Worm (Caenorhabditis elegans) whole organism, midembryonic: ENCODE data around the gene T24A6.7.

Experiments
- T22C8.4 ChIP-seq: fragments of 200-800 bp; sonication (Bioruptor generic); IDR thresholded peaks from 2 replicates; pipeline ENCODE4 v1.3.6; 2022; ENCODE audit warnings: missing genetic modification characterization, missing compliant biosample characterization
- cog-1 ChIP-seq: sonication (generic microtip); optimal IDR thresholded peaks from 2 replicates; lab custom pipeline; 2016; ENCODE audit warnings: missing genetic modification characterization, missing compliant biosample characterization
- flt-1 ChIP-seq: fragments of 200-800 bp; sonication (Bioruptor generic); IDR thresholded peaks from 2 replicates; pipeline ENCODE4 v1.3.6; 2022; ENCODE audit warnings: missing genetic modification characterization, missing compliant biosample characterization
- klf-2 ChIP-seq: fragments of 200-800 bp; sonication (Bioruptor generic); conservative IDR thresholded peaks from 2 replicates; pipeline ENCODE4 v1.3.6; 2022; ENCODE audit warnings: missing genetic modification reagents, missing genetic modification characterization, missing compliant biosample characterization
- med-1 ChIP-seq: sonication (generic microtip); optimal IDR thresholded peaks from 2 replicates; lab custom pipeline; 2017; ENCODE audit warnings: missing genetic modification characterization, mild to moderate bottlenecking, missing compliant biosample characterization, antibody characterized with exemption, missing genetic modification reagents; ENCODE audit not compliant: insufficient read depth
- ref-1 ChIP-seq: fragments of 200-800 bp; sonication (Bioruptor generic); conservative IDR thresholded peaks from 2 replicates; pipeline ENCODE4 v1.3.6; 2022; ENCODE audit warnings: missing genetic modification reagents, missing genetic modification characterization, missing compliant biosample characterization
- tab-1 ChIP-seq: fragments of 200-800 bp; sonication (Bioruptor generic); IDR thresholded peaks from 2 replicates; pipeline ENCODE4 v1.3.6; 2022; ENCODE audit warnings: missing genetic modification characterization, missing compliant biosample characterization
- ztf-23 ChIP-seq: fragments of 200-800 bp; sonication (Bioruptor generic); IDR thresholded peaks from 2 replicates; pipeline ENCODE4 v1.3.6; 2022; ENCODE audit warnings: missing genetic modification reagents, missing genetic modification characterization, missing compliant biosample characterization
- ztf-29 ChIP-seq: fragments of 200-800 bp; sonication (Bioruptor generic); IDR thresholded peaks from 2 replicates; pipeline ENCODE4 v1.3.6; 2022; ENCODE audit warnings: missing genetic modification reagents, missing genetic modification characterization, missing compliant biosample characterization

The T24A6.7 gene

ce11 chrV:3530403-3530802, 5.3 kb downstream of the T24A6.7 start, which contains the start of gene srbc-66:
Gene srbc-66, plus strand, starts transcription at chrV:3530703.
- TF ChIP-seq flt-1 (GFP tag; lab: Robert Waterston, UW) (no peak), ref-1 (GFP tag; lab: Robert Waterston, UW) (no peak), T22C8.4 (GFP tag; lab: Robert Waterston, UW) (no peak), klf-2 (GFP tag; lab: Robert Waterston, UW) (no peak), med-1 (GFP tag; lab: Kevin White, UChicago) (no peak), ztf-29 (GFP tag; lab: Robert Waterston, UW) (no peak), tab-1 (GFP tag; lab: Robert Waterston, UW) (no peak), ztf-23 (GFP tag; lab: Robert Waterston, UW) (no peak)

ce11 chrV:3535260-3535659, 10.2 kb downstream of the T24A6.7 start, which contains the start of gene nhr-221:
Gene nhr-221, minus strand, starts transcription at chrV:3535360.
- no peak for TF ChIP-seq flt-1 (GFP tag; lab: Robert Waterston, UW)
- TF ChIP-seq ztf-23 (GFP tag; lab: Robert Waterston, UW) = no peak
- no peak for TF ChIP-seq ref-1 (GFP tag; lab: Robert Waterston, UW)
- no peak for TF ChIP-seq tab-1 (GFP tag; lab: Robert Waterston, UW)
- TF ChIP-seq cog-1 = no peak
- TF ChIP-seq ztf-29 (GFP tag; lab: Robert Waterston, UW) = no peak
- no peak for TF ChIP-seq med-1 (GFP tag; lab: Kevin White, UChicago)
- no peak for TF ChIP-seq klf-2 (GFP tag; lab: Robert Waterston, UW)
- no peak for TF ChIP-seq T22C8.4 (GFP tag; lab: Robert Waterston, UW)

ce11 chrV:3538307-3538706, 13.2 kb downstream of the T24A6.7 start, which contains the start of gene nhr-93:
Gene nhr-93, minus strand, starts transcription at chrV:3538407.
- TF ChIP-seq tab-1 (GFP tag; lab: Robert Waterston, UW) = no peak
- no peak for TF ChIP-seq klf-2 (GFP tag; lab: Robert Waterston, UW)
- no peak for TF ChIP-seq cog-1
- TF ChIP-seq T22C8.4 (GFP tag; lab: Robert Waterston, UW) = no peak
- TF ChIP-seq ztf-29 (GFP tag; lab: Robert Waterston, UW) = no peak
- TF ChIP-seq ref-1 (GFP tag; lab: Robert Waterston, UW) = no peak
- TF ChIP-seq flt-1 (GFP tag; lab: Robert Waterston, UW) = no peak
- no peak for TF ChIP-seq ztf-23 (GFP tag; lab: Robert Waterston, UW)
- no peak for TF ChIP-seq med-1 (GFP tag; lab: Kevin White, UChicago)

ce11 chrV:3541117-3541516, 16.0 kb downstream of the T24A6.7 start, which contains the start of gene srbc-67:
Gene srbc-67, minus strand, starts transcription at chrV:3541217.
- TF ChIP-seq tab-1 (GFP tag; lab: Robert Waterston, UW) (no peak), ref-1 (GFP tag; lab: Robert Waterston, UW) (no peak), med-1 (GFP tag; lab: Kevin White, UChicago) (no peak)

- TF ChIP-seq ref-1 (GFP tag; lab: Robert Waterston, UW) = no peak
These were observed 18.3 kb downstream of the T24A6.7 start, which contains the start of gene nhr-222 for ce11 chrV:3543344-3543743. Gene nhr-222, minus strand, starts transcription at chrV:3543444.

ce11 chrV:3546517-3546916, 21.4 kb downstream of the T24A6.7 start, which contains the start of gene srbc-68:
Gene srbc-68, minus strand, starts transcription at chrV:3546617.
- TF ChIP-seq med-1 (GFP tag; lab: Kevin White, UChicago) (no peak), cog-1 (no peak), ztf-29 (GFP tag; lab: Robert Waterston, UW) (no peak), flt-1 (GFP tag; lab: Robert Waterston, UW) (no peak), klf-2 (GFP tag; lab: Robert Waterston, UW) (no peak), ref-1 (GFP tag; lab: Robert Waterston, UW) (no peak), tab-1 (GFP tag; lab: Robert Waterston, UW) (no peak), T22C8.4 (GFP tag; lab: Robert Waterston, UW) (no peak), ztf-23 (GFP tag; lab: Robert Waterston, UW) (no peak)

ce11 chrV:3548798-3549197, 23.7 kb downstream of the T24A6.7 start, which contains the start of gene srw-130:
Gene srw-130, minus strand, starts transcription at chrV:3548898.
- TF ChIP-seq med-1 (GFP tag; lab: Kevin White, UChicago) (no peak), ztf-23 (GFP tag; lab: Robert Waterston, UW) (no peak), cog-1 (no peak), ref-1 (GFP tag; lab: Robert Waterston, UW) (no peak), T22C8.4 (GFP tag; lab: Robert Waterston, UW) (no peak), flt-1 (GFP tag; lab: Robert Waterston, UW) (no peak), tab-1 (GFP tag; lab: Robert Waterston, UW) (no peak), ztf-29 (GFP tag; lab: Robert Waterston, UW) (no peak), klf-2 (GFP tag; lab: Robert Waterston, UW) (no peak)

ce11 chrV:3549553-3549952, 24.5 kb downstream of the T24A6.7 start, which contains the start of gene sri-21:
Gene sri-21, plus strand, starts transcription at chrV:3549853.
- no peak for TF ChIP-seq cog-1
- TF ChIP-seq T22C8.4 (GFP tag; lab: Robert Waterston, UW) = no peak
- TF ChIP-seq flt-1 (GFP tag; lab: Robert Waterston, UW) = no peak
- TF ChIP-seq ztf-29 (GFP tag; lab: Robert Waterston, UW) = no peak
- no peak for TF ChIP-seq med-1 (GFP tag; lab: Kevin White, UChicago)
- TF ChIP-seq ztf-23 (GFP tag; lab: Robert Waterston, UW) = no peak
- no peak for TF ChIP-seq tab-1 (GFP tag; lab: Robert Waterston, UW)
- no peak for TF ChIP-seq ref-1 (GFP tag; lab: Robert Waterston, UW)
- no peak for TF ChIP-seq klf-2 (GFP tag; lab: Robert Waterston, UW)

ce11 chrV:3551765-3552164, 26.7 kb downstream of the T24A6.7 start, which contains the start of gene grl-28:
Gene grl-28, minus strand, starts transcription at chrV:3551865.
- TF ChIP-seq tab-1 (GFP tag; lab: Robert Waterston, UW) = no peak
